Fruit fly (Drosophila melanogaster): ENCODE measurements around the gene if.
A peak's percentile ranks its signal among the peaks of the same experiment; 100 is the strongest.

Gene if

DNA sequence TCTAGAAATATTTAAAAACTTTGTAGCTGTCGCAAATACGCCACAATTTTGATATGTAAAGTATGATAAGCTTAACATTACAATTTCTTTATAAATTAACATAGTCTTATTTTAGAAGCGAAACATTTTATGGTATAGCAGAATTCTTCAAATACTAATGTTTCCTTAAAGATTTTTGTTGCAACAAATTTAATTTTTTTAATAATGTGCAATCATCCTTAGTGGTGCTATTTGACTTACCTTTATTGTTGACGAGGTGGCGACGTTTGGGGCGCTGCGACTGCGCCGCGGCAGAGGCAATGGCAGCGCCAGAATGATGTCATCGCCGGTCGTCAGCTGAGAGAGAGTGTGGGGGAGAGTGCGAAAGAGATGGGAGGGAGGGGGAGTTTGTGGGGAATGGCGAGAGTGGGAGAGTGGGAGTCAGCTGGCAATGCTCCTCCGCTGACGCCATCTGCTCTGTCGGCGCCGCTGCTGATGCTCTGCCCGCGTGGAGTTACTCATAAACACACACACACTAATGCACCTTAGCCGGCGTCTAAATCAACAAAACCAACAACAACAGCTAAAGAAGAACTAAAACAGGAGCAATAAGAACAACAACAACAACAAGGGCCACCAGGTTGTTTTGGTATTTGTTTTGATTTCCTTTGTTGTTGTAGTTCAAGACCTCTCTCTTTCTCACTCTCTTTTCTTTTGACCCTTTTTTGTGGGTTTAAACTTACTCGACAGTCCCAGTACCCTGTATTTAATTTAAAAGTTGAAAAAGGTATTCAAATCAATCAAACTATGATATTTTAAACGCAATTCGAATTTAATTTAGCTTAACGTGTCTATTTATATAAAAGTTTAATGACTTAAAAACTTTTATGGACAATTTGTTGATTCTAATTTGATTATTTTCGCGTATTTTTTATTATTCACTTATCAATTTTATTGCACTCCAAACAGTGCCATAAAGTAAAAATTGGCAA, 59.7 kb downstream of the if start (continued):
- TF ChIP-seq Camta (GFP tag; optimal IDR thresholded peaks at IDR 0.05) (peak; percentile 68), Lim3 (GFP tag; IDR thresholded peaks at IDR 0.05) (no peak), sna (GFP tag; IDR thresholded peaks at IDR 0.05; ENCODE audit: partially characterized antibody) (no peak), CG33213 (GFP tag; optimal IDR thresholded peaks at IDR 0.05) (no peak), Xbp1 (GFP tag; optimal IDR thresholded peaks at IDR 0.05) (peak; percentile 73), HmgD (GFP tag; optimal IDR thresholded peaks at IDR 0.05) (no peak), CG8388 (GFP tag; optimal IDR thresholded peaks at IDR 0.05) (peak; percentile 80), so (GFP tag; IDR thresholded peaks at IDR 0.05) (peak; percentile 68; the same call in 2 of the 3 replicates), CG2202 (tag; optimal IDR thresholded peaks at IDR 0.05) (peak; percentile 47), run (tag; optimal IDR thresholded peaks at IDR 0.05) (peak; percentile 80), CG13287 (GFP tag; IDR thresholded peaks at IDR 0.05; ENCODE audit: partially characterized antibody) (no peak), CG1602 (GFP tag; optimal IDR thresholded peaks at IDR 0.05) (peak; percentile 42), fd96Cb (tag; optimal IDR thresholded peaks at IDR 0.05) (peak; percentile 61), crc (GFP tag; optimal IDR thresholded peaks at IDR 0.05) (peak; percentile 46), NC2α (GFP tag; optimal IDR thresholded peaks at IDR 0.05) (no peak), bsh (GFP tag; optimal IDR thresholded peaks at IDR 0.05) (peak in 1 of 2 experiments; percentile 81), tgo (GFP tag; IDR thresholded peaks at IDR 0.05) (peak; percentile 69), psq (GFP tag; optimal IDR thresholded peaks at IDR 0.05) (no peak), CG12659 (GFP tag; optimal IDR thresholded peaks at IDR 0.05) (peak; percentile 80), nerfin-2 (GFP tag; IDR thresholded peaks at IDR 0.05; ENCODE audit: partially characterized antibody) (no peak), CG11504 (tag; optimal IDR thresholded peaks at IDR 0.05) (peak; percentile 86), CG2129 (GFP tag; IDR thresholded peaks at IDR 0.05; ENCODE audit: partially characterized antibody) (no peak), CG2889 (GFP tag; IDR thresholded peaks at IDR 0.05) (no peak), Ssrp (tag; optimal IDR thresholded peaks at IDR 0.05) (peak; percentile 79), salm (tag; optimal IDR thresholded peaks at IDR 0.05) (peak; percentile 69), ttk (GFP tag; IDR thresholded peaks at IDR 0.05) (peak; percentile 60), stc (GFP tag; IDR thresholded peaks at IDR 0.05) (peak; percentile 59), cwo (GFP tag; optimal IDR thresholded peaks at IDR 0.05) (peak; percentile 24), onecut (GFP tag; IDR thresholded peaks at IDR 0.05) (peak; percentile 70), CG18764 (GFP tag; optimal IDR thresholded peaks at IDR 0.05) (peak; percentile 10), ash1 (GFP tag; optimal IDR thresholded peaks at IDR 0.05) (no peak), CG7987 (GFP tag; optimal IDR thresholded peaks at IDR 0.05) (no peak), caup (GFP tag; optimal IDR thresholded peaks at IDR 0.05; ENCODE audit: severe bottlenecking) (peak; percentile 28), Dbx (GFP tag; IDR thresholded peaks at IDR 0.05) (peak; percentile 40; the same call in 1 of the 3 replicates), CG10431 (GFP tag; optimal IDR thresholded peaks at IDR 0.05) (peak; percentile 21), CG31441 (GFP tag; IDR thresholded peaks at IDR 0.05) (peak; percentile 83), CG3163 (GFP tag; optimal IDR thresholded peaks at IDR 0.05) (no peak), CG10147 (GFP tag; optimal IDR thresholded peaks at IDR 0.05) (peak; percentile 43), CG6254 (GFP tag; optimal IDR thresholded peaks at IDR 0.05) (no peak), CG3726 (GFP tag; IDR thresholded peaks at IDR 0.05) (no peak; the same call in 2 of the 3 replicates), tna (GFP tag; IDR thresholded peaks at IDR 0.05; ENCODE audit: partially characterized antibody) (no peak), CG8924 (tag; optimal IDR thresholded peaks at IDR 0.05) (peak; percentile 79), kah (GFP tag; optimal IDR thresholded peaks at IDR 0.05) (peak; percentile 30), CG8281 (tag; optimal IDR thresholded peaks at IDR 0.05) (peak; percentile 57), grau (tag; optimal IDR thresholded peaks at IDR 0.05) (peak; percentile 89), ranshi (GFP tag; IDR thresholded peaks at IDR 0.05) (no peak), Dref (GFP tag; IDR thresholded peaks at IDR 0.05) (no peak)
